Comparison of ENCODE assay signal across 4 fruit fly cellular contexts in genomic region chr3R:12381130-12381700, dm6.
TF ChIP-seq lines count a peak whose summit lies in the region.

No protein-coding gene starts in this region.

- TF ChIP-seq CTCF in whole organism, embryonic (GFP tag; optimal IDR thresholded peaks at IDR 0.05; lab: Kevin White, UChicago): no peak

TF ChIP-seq in whole organism, adult, 20 proteins besides CTCF, POLR2A, EP300 and RAD21:
- TF ChIP-seq CG5204 (GFP tag; optimal IDR thresholded peaks at IDR 0.05; lab: Kevin White, UChicago) (no peak), CG12768 (GFP tag; optimal IDR thresholded peaks at IDR 0.05; lab: Kevin White, UChicago) (peak; percentile 39)

TF ChIP-seq in whole organism, embryonic, 481 proteins besides CTCF, POLR2A, EP300 and RAD21:
- TF ChIP-seq CG18476 (GFP tag; optimal IDR thresholded peaks at IDR 0.05; lab: Kevin White, UChicago): peak; percentile 79
- TF ChIP-seq Drgx (GFP tag; IDR thresholded peaks at IDR 0.05; lab: Robert Waterston, UW): peak; percentile 55
- TF ChIP-seq gce (GFP tag; IDR thresholded peaks at IDR 0.05; lab: Robert Waterston, UW): no peak
- TF ChIP-seq CG10321 (GFP tag; IDR thresholded peaks at IDR 0.05; lab: Robert Waterston, UW): no peak

TF ChIP-seq in whole organism, prepupa, 60 proteins besides CTCF, POLR2A, EP300 and RAD21 (continues in another document):
- TF ChIP-seq CG6163 (GFP tag; IDR thresholded peaks at IDR 0.05; lab: Robert Waterston, UW): peak; percentile 77
- no peak for TF ChIP-seq CG6808 (GFP tag; optimal IDR thresholded peaks at IDR 0.05; lab: Kevin White, UChicago)
- TF ChIP-seq CG16779 (tag; optimal IDR thresholded peaks at IDR 0.05; lab: Kevin White, UChicago): no peak
- no peak for TF ChIP-seq CG3032 (tag; optimal IDR thresholded peaks at IDR 0.05; lab: Kevin White, UChicago)
- TF ChIP-seq dsx (GFP tag; optimal IDR thresholded peaks at IDR 0.05; lab: Kevin White, UChicago; ENCODE audit: poor library complexity, severe bottlenecking): no peak
- TF ChIP-seq cyc (GFP tag; optimal IDR thresholded peaks at IDR 0.05; lab: Kevin White, UChicago): no peak
- no peak for TF ChIP-seq CG8319 (GFP tag; optimal IDR thresholded peaks at IDR 0.05; lab: Kevin White, UChicago)
- TF ChIP-seq Met (GFP tag; optimal IDR thresholded peaks at IDR 0.05; lab: Kevin White, UChicago): no peak
- TF ChIP-seq pdm3 (GFP tag; optimal IDR thresholded peaks at IDR 0.05; lab: Kevin White, UChicago): peak; percentile 34
- TF ChIP-seq CG4318 (GFP tag; optimal IDR thresholded peaks at IDR 0.05; lab: Kevin White, UChicago): peak; percentile 54
- TF ChIP-seq CG9139 (GFP tag; optimal IDR thresholded peaks at IDR 0.05; lab: Kevin White, UChicago): no peak
- TF ChIP-seq CG7368 (GFP tag; optimal IDR thresholded peaks at IDR 0.05; lab: Kevin White, UChicago): no peak
- no peak for TF ChIP-seq Sox102F (GFP tag; optimal IDR thresholded peaks at IDR 0.05; lab: Kevin White, UChicago)
- no peak for TF ChIP-seq CG6792 (GFP tag; optimal IDR thresholded peaks at IDR 0.05; lab: Kevin White, UChicago)
- no peak for TF ChIP-seq Sox15 (GFP tag; optimal IDR thresholded peaks at IDR 0.05; lab: Kevin White, UChicago)
- peak; percentile 70 for TF ChIP-seq svp (GFP tag; lab: Kevin White, UChicago)
- no peak for TF ChIP-seq CG6854 (GFP tag; optimal IDR thresholded peaks at IDR 0.05; lab: Kevin White, UChicago)
- no peak for TF ChIP-seq ss (GFP tag; optimal IDR thresholded peaks at IDR 0.05; lab: Kevin White, UChicago)
- TF ChIP-seq lz (GFP tag; optimal IDR thresholded peaks at IDR 0.05; lab: Kevin White, UChicago): no peak
- TF ChIP-seq Smox (GFP tag; optimal IDR thresholded peaks at IDR 0.05; lab: Kevin White, UChicago): no peak
- TF ChIP-seq CG11294 (GFP tag; IDR thresholded peaks at IDR 0.05; lab: Robert Waterston, UW): peak; percentile 31; the same call in 1 of the 2 replicates
- TF ChIP-seq CG8119 (GFP tag; IDR thresholded peaks at IDR 0.05; lab: Robert Waterston, UW): peak; percentile 66
- TF ChIP-seq topi (GFP tag; optimal IDR thresholded peaks at IDR 0.05; lab: Kevin White, UChicago): no peak
- TF ChIP-seq fkh (GFP tag; optimal IDR thresholded peaks at IDR 0.05; lab: Kevin White, UChicago): no peak
- TF ChIP-seq Hr4 (GFP tag; optimal IDR thresholded peaks at IDR 0.05; lab: Kevin White, UChicago): peak; percentile 54
- TF ChIP-seq CG34406 (GFP tag; optimal IDR thresholded peaks at IDR 0.05; lab: Kevin White, UChicago): no peak
- no peak for TF ChIP-seq spab (GFP tag; optimal IDR thresholded peaks at IDR 0.05; lab: Kevin White, UChicago)
- no peak for TF ChIP-seq CG11902 (GFP tag; optimal IDR thresholded peaks at IDR 0.05; lab: Kevin White, UChicago)
- TF ChIP-seq Blimp-1 (GFP tag; optimal IDR thresholded peaks at IDR 0.05; lab: Kevin White, UChicago): no peak
- no peak for TF ChIP-seq salr (GFP tag; optimal IDR thresholded peaks at IDR 0.05; lab: Kevin White, UChicago)
- TF ChIP-seq Ets21C (GFP tag; optimal IDR thresholded peaks at IDR 0.05; lab: Kevin White, UChicago): no peak
- TF ChIP-seq acj6 (GFP tag; optimal IDR thresholded peaks at IDR 0.05; lab: Kevin White, UChicago): no peak
- no peak for TF ChIP-seq fd59A (GFP tag; optimal IDR thresholded peaks at IDR 0.05; lab: Kevin White, UChicago)
- no peak for TF ChIP-seq CG31627 (GFP tag; optimal IDR thresholded peaks at IDR 0.05; lab: Kevin White, UChicago)
- peak; percentile 54 for TF ChIP-seq eg (GFP tag; IDR thresholded peaks at IDR 0.05; lab: Robert Waterston, UW)
- peak; percentile 23 for TF ChIP-seq dac (GFP tag; optimal IDR thresholded peaks at IDR 0.05; lab: Kevin White, UChicago)
- no peak for TF ChIP-seq Eip75B (GFP tag; optimal IDR thresholded peaks at IDR 0.05; lab: Kevin White, UChicago)
- peak; percentile 44 for TF ChIP-seq CG6276 (GFP tag; optimal IDR thresholded peaks at IDR 0.05; lab: Kevin White, UChicago)
- TF ChIP-seq CG32006 (GFP tag; optimal IDR thresholded peaks at IDR 0.05; lab: Kevin White, UChicago): peak; percentile 78
- TF ChIP-seq OdsH (GFP tag; optimal IDR thresholded peaks at IDR 0.05; lab: Kevin White, UChicago): no peak
- TF ChIP-seq CG8632 (GFP tag; optimal IDR thresholded peaks at IDR 0.05; lab: Kevin White, UChicago): no peak
- TF ChIP-seq fd85E (GFP tag; optimal IDR thresholded peaks at IDR 0.05; lab: Kevin White, UChicago): no peak
- peak; percentile 3 for TF ChIP-seq net (GFP tag; optimal IDR thresholded peaks at IDR 0.05; lab: Kevin White, UChicago)
- TF ChIP-seq Sox14 (GFP tag; optimal IDR thresholded peaks at IDR 0.05; lab: Kevin White, UChicago): peak; percentile 0

TF ChIP-seq in whole organism, pupa, 21 proteins besides CTCF, POLR2A, EP300 and RAD21:
- TF ChIP-seq Pif1A (GFP tag; optimal IDR thresholded peaks at IDR 0.05; lab: Kevin White, UChicago): no peak
- peak; percentile 73 for TF ChIP-seq CG8301 (tag; optimal IDR thresholded peaks at IDR 0.05; lab: Kevin White, UChicago)
- no peak for TF ChIP-seq gl (tag; optimal IDR thresholded peaks at IDR 0.05; lab: Kevin White, UChicago)
- TF ChIP-seq CG34367 (tag; optimal IDR thresholded peaks at IDR 0.05; lab: Kevin White, UChicago): no peak
- no peak for TF ChIP-seq CG13204 (GFP tag; optimal IDR thresholded peaks at IDR 0.05; lab: Kevin White, UChicago)
- TF ChIP-seq Snoo (tag; optimal IDR thresholded peaks at IDR 0.05; lab: Kevin White, UChicago): no peak
- no peak; the same call in 2 of the 3 replicates for TF ChIP-seq fd96Ca (GFP tag; IDR thresholded peaks at IDR 0.05; lab: Robert Waterston, UW)
- peak; percentile 55; the same call in 1 of the 2 replicates for TF ChIP-seq Ets98B (GFP tag; IDR thresholded peaks at IDR 0.05; lab: Robert Waterston, UW)
- TF ChIP-seq Pif1B (GFP tag; optimal IDR thresholded peaks at IDR 0.05; lab: Kevin White, UChicago): no peak
- no peak for TF ChIP-seq CG15710 (tag; optimal IDR thresholded peaks at IDR 0.05; lab: Kevin White, UChicago)
- no peak for TF ChIP-seq CG9948 (tag; optimal IDR thresholded peaks at IDR 0.05; lab: Kevin White, UChicago)
- TF ChIP-seq CG14655 (GFP tag; optimal IDR thresholded peaks at IDR 0.05; lab: Kevin White, UChicago): peak; percentile 69
- TF ChIP-seq rn (GFP tag; IDR thresholded peaks at IDR 0.05; lab: Robert Waterston, UW): no peak
- no peak for TF ChIP-seq CG17806 (tag; optimal IDR thresholded peaks at IDR 0.05; lab: Kevin White, UChicago)
- TF ChIP-seq CG10348 (GFP tag; IDR thresholded peaks at IDR 0.05; lab: Robert Waterston, UW): no peak
- TF ChIP-seq EcR (GFP tag; optimal IDR thresholded peaks at IDR 0.05; lab: Kevin White, UChicago): peak; percentile 58
- no peak for TF ChIP-seq D1 (tag; optimal IDR thresholded peaks at IDR 0.05; lab: Kevin White, UChicago)
- TF ChIP-seq CG12605 (GFP tag; IDR thresholded peaks at IDR 0.05; lab: Robert Waterston, UW): no peak; the same call in 1 of the 2 replicates
- TF ChIP-seq CG8159 (tag; optimal IDR thresholded peaks at IDR 0.05; lab: Kevin White, UChicago): no peak
- TF ChIP-seq CG32121 (GFP tag; IDR thresholded peaks at IDR 0.05; lab: Robert Waterston, UW): peak; percentile 58; the same call in 1 of the 2 replicates
- TF ChIP-seq CG4496 (GFP tag; IDR thresholded peaks at IDR 0.05; lab: Robert Waterston, UW): peak; percentile 67
TF ChIP-seq in whole organism, pupa: peak in this region for 6.
